Worm (Caenorhabditis elegans): ENCODE data around the gene srxa-12.

srxa-12 gene

DNA sequence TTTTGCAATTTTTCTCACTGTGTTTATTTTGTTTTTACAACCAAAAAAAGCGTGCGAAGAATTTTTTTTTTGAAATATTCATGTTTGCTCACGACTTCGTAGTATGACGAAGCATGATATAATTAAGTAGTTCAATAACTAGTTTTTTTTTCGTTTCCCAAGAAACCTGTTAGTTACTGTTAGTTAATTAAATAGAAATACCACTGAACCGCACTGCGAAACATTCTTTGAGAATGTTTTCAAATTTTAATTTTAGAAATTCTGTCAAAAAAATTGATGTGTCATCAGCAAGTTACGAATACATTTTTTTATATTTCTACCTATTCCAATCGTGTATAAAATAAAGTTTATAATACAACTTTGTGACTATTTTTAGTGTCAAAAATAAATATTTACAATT is at the start of gene srxa-12:
Gene srxa-12 (plus strand): TSS at position 301 of the 400 bp plus-strand sequence.
- TF ChIP-seq unc-62 (GFP tag; optimal IDR thresholded peaks at IDR 0.05) = no peak

DNA sequence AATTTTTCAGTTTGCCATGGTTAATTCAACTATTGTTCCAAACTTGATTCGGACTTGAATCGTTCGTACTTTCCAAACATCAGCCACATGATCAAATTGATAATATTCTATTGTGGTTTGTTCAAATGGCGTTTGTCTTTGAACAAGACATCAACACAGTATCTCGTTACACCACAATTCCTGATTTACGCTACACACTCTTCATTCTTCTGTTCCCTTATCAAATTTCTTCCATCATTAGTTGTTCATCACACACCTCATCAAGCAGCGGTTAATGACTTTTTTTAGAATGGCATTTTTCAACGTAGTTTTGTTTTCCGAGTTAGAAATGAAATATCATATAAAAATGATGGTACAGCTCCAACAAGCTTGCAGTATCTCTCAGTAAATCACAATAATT is 48.3 kb upstream of the srxa-12 start:
- no peak for TF ChIP-seq unc-62 (GFP tag; optimal IDR thresholded peaks at IDR 0.05)

- no peak for TF ChIP-seq unc-62 (GFP tag; optimal IDR thresholded peaks at IDR 0.05)
These were observed 47.3 kb upstream of the srxa-12 start, which contains the start of gene lbp-7 for ce11 chrV:13879241-13879640. Gene lbp-7, plus strand, starts transcription at chrV:13879552.

DNA sequence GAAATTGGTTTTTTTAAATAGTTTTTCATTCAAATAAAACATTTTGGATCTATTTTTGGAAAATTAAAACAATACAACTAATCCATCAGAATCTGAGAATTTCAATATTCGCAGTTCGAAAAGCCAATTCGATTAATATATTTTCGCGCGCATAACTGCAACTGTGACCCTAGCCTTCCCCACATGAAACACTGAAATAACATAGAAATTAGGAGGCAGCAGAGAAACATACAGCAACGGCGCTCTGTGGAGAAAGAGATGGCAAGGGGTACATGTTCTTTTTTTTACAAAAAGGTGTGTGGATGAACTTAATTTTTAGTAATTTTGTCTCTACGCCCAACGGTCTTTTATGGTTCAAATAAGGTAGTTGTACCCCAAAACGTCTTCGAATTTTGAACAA is 46.3 kb upstream of the srxa-12 start:
- no peak for TF ChIP-seq unc-62 (GFP tag; optimal IDR thresholded peaks at IDR 0.05)

ce11 chrV:13880607-13881006 is 45.9 kb upstream of the srxa-12 start, which contains the start of gene T22G5.3:
Gene T22G5.3, plus strand, starts transcription at chrV:13880907.
- TF ChIP-seq unc-62 (GFP tag; optimal IDR thresholded peaks at IDR 0.05) = no peak

ce11 chrV:13887358-13887757 is 39.1 kb upstream of the srxa-12 start, which contains the start of gene srsx-19:
Gene srsx-19, plus strand, starts transcription at chrV:13887658.
- no peak for TF ChIP-seq unc-62 (GFP tag; optimal IDR thresholded peaks at IDR 0.05)

DNA sequence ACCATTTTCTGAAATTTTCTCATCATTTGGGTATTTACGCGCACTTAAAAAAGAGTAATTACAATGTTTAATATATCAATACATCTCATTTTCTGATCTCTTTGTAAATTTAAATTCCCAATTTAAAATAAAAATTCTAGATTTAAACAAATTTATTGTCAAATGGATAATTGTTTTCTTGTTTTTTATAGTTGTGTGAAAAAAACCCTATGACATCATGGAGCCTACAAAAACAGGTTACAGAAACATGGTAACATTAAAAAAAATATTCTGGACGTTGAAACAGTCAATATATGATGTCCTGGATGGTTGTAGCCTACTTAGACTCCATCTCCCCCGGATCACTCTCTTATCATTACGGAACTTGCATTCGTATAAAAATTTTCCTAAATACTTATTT is 37.0 kb upstream of the srxa-12 start, which contains the start of gene spp-12:
Gene spp-12 (plus strand): TSS at position 301 of the 400 bp plus-strand sequence.
- TF ChIP-seq unc-62 (GFP tag; optimal IDR thresholded peaks at IDR 0.05) = no peak

DNA sequence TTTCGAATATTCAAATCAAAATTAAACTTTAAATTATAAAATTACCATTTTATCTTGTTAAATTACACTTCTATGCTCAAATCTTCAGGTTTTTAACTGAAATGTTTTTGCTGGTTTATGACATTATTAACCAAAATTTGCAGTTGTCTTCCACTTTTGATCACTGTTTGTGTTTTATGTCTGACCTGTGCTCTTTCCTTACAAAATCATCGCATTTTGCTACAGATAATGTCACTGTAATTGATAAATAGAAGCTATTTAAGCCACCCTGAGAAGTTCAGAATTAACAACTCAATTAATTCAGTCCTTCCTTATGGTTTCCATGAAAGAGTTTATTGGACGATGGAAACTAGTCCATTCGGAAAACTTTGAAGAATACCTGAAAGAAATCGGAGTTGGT is 36.0 kb upstream of the srxa-12 start, which contains the start of gene lbp-8:
Gene lbp-8 (plus strand): TSS at position 301 of the 400 bp plus-strand sequence.
- TF ChIP-seq unc-62 (GFP tag; optimal IDR thresholded peaks at IDR 0.05) = no peak

- no peak for TF ChIP-seq unc-62 (GFP tag; optimal IDR thresholded peaks at IDR 0.05)
These were observed 35.0 kb upstream of the srxa-12 start for ce11 chrV:13891489-13891888.

DNA sequence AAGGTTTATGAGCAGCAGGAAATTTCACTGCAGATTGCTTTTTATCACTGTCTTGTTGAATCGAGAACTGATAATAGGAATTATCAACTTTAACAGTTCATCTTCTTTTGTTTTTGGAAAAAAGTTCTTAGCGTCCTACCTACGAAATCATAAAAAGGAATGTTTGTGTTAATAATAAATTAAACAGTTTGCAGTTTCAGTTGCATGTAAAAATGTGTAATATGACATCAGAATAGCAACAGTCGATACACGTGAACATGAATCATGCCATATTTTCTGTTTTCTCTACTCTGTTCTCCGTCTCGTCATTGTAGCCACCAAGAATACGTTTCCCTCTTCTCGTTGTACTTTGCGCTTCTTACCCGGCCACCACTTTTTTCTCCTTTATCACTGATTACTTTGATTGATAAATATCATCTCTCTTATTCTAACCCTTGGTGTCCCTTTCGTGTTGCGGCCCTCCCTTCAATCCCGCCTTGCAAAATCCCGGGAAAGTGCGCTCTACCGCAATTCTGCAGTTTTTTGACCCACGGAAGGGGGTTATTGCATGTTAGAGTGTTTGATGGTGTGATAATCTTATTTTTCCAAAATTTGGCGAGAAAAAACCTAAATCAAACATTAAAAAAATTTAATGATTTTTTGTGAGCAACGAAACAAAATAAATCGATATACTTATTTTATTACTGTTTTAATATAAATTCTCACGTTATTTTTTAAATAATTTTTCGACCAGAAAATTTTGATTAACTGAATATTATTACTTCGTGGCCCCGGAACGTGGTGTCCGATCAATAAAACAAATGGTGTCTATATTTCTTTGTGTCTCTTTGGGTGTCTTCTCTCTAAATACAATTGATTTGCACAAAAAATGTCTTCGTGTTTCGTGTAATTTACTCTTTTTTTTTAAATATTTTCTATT is 33.8 kb upstream of the srxa-12 start, which contains the start of gene sptl-3:
Gene sptl-3 (plus strand): TSS at position 869 of the 919 bp plus-strand sequence.
- no peak for TF ChIP-seq unc-62 (GFP tag; optimal IDR thresholded peaks at IDR 0.05)

DNA sequence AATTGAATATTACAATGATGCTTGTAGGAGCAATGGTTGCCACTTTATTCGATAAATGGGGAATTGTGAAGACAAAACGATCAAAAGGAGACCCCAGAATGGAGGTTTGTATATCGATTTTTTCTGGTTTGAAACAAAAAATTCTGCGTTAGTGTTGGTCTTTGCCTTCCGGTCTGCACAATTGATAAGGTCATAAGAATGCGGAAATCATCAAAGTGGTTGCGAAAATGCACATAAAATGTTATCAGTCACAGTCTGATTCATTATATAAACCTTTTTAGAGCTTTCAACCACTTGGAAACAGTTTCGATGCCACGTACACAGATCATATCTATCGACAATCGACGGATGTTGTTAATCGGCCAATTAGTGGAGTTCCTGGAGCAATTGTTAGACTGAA is 32.9 kb upstream of the srxa-12 start:
- no peak for TF ChIP-seq unc-62 (GFP tag; optimal IDR thresholded peaks at IDR 0.05)

- no peak for TF ChIP-seq unc-62 (GFP tag; optimal IDR thresholded peaks at IDR 0.05)
These were observed 28.1 kb upstream of the srxa-12 start, which contains the start of gene cyp-35C1 for ce11 chrV:13898356-13898755. Gene cyp-35C1, minus strand, starts transcription at chrV:13898487.

DNA sequence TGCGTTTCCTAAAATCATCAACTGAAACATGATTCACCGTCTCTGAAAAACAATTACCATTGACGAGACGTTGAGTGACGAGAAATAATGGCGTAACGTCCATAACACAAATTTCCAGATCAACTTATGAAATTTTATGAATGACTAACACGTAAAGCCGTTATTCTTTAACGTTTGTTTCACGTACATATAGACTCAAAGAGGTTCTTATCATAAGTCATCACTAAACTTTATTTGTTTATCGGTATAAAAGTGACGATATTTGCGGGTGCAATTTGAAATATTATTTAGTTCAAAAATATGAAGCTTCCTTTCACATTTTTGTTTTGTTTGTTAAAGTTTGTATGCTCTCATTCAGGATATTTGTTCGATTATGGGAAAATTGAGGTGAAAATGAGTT is 27.3 kb upstream of the srxa-12 start, which contains the start of gene oac-3:
Gene oac-3 (plus strand): TSS at position 301 of the 400 bp plus-strand sequence.
- no peak for TF ChIP-seq unc-62 (GFP tag; optimal IDR thresholded peaks at IDR 0.05)

DNA sequence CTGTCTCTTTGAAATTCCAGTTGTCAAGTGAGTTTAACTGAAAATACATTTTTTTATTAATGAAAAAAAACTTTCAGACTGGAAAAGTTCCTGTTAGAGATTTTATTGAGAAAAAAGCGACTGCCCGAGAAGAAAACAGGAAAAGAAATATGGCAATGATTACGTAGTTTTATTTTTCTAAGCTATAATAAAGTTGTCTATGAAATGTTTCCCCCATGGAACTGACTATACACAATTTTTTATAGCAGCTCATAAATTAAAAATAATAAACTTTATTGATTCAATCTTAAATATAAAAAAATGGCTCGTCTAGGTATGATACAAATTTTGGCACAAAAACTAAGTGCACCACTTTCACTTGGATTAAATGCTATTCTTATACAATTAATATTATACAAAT is 24.0 kb upstream of the srxa-12 start, which contains the start of gene C06B3.1:
Gene C06B3.1 (plus strand): TSS at position 301 of the 400 bp plus-strand sequence.
- TF ChIP-seq unc-62 (GFP tag; optimal IDR thresholded peaks at IDR 0.05) = no peak

- no peak for TF ChIP-seq unc-62 (GFP tag; optimal IDR thresholded peaks at IDR 0.05)
These were observed 22.1 kb upstream of the srxa-12 start, which contains the start of gene stdh-3 for ce11 chrV:13904446-13904845. Gene stdh-3, plus strand, starts transcription at chrV:13904611.

DNA sequence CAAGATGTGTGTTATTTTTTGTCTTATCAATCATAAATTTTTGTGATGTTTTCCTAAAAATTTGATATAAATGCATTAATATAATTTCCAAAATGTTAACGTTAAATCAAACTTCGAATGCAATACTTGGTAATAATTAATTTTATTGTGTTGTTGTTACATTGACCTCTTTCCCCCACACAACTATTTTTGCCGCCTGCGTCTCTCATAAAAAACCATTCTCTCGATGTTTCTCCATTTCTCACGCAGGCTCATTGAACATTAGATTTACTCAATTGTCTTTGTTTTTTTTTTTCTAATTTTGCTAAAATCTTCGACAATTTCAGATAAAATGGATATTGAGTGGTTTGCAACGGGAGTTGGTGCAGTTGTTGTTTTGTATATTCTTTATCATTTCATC is 20.3 kb upstream of the srxa-12 start, which contains the start of gene stdh-1:
Gene stdh-1 (plus strand): TSS at position 327 of the 400 bp plus-strand sequence.
- TF ChIP-seq unc-62 (GFP tag; optimal IDR thresholded peaks at IDR 0.05) = no peak
